Worm (Caenorhabditis elegans): Measurements from ENCODE around the gene D1022.9.
A peak's percentile ranks its signal among the peaks of the same experiment; 100 is the strongest.

Gene D1022.9

DNA sequence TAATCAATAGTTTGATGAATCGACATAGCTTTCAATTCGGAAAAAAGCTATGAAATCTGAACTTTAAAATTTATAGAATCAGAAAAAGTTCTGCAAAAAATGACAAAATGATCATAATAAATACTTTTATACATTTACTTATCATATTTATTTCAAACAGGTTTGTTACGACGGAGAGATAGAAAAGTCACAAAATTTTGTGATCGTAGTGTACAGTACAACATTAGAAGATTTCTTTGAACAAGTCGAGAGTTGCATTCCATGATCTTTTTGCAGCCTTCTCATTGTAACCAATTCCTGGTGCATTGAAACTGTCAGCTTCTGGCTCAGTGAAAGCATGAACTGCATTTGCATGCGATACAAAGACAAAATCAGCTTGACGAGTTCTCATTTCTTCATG lies 33.3 kb downstream of the D1022.9 start, which contains the start of gene D1022.3:
Gene D1022.3, minus strand, starts transcription at position 101 of the 400 bp plus-strand sequence.
- TF ChIP-seq zip-11 (GFP tag; IDR thresholded peaks at IDR 0.05) = no peak
- TF ChIP-seq nhr-28 (tag; optimal IDR thresholded peaks at IDR 0.05) = peak; percentile 58
- TF ChIP-seq unc-62 (GFP tag; optimal IDR thresholded peaks at IDR 0.05 in 1 of 2) = peak in 1 of 2 experiments; percentile 29
- no peak for TF ChIP-seq unc-62 (tag; optimal IDR thresholded peaks at IDR 0.05)

- TF ChIP-seq Y105C5A.15 (GFP tag; IDR thresholded peaks at IDR 0.05) = 0 out of 2 replicates have a peak, but pooled peaks have one; percentile 53
- TF ChIP-seq set-16 (GFP tag; IDR thresholded peaks at IDR 0.05) = peak; percentile 74
- TF ChIP-seq dmd-8 (GFP tag; IDR thresholded peaks at IDR 0.05) = peak; percentile 62; the same call in 1 of the 2 replicates
Measured at ce11 chrII:7446683-7447082, 42.8 kb downstream of the D1022.9 start.

Measured in whole organism, L4 larva.